Worm (Caenorhabditis elegans): Measurements from ENCODE around the gene C29F5.1.

- TF ChIP-seq nhr-12 (tag; optimal IDR thresholded peaks at IDR 0.05): no peak
- no peak for TF ChIP-seq mdl-1 (tag; optimal IDR thresholded peaks at IDR 0.05)
Measured at ce11 chrII:6351887-6352286, 48.6 kb downstream of the C29F5.1 start, which contains the start of gene C32D5.10.

Measured in whole organism, L1 larva.